Worm (Caenorhabditis elegans) whole organism, L3 larva: ENCODE measurements around the gene clc-23.

Experiments
- egl-5 ChIP-seq: fragments of 150-350 bp; optimal IDR thresholded peaks from 2 replicates; lab custom pipeline; 2017; ENCODE audit warnings: missing biosample characterization, missing genetic modification reagents, missing genetic modification characterization, inconsistent platforms
- elt-3 ChIP-seq, 3 experiments: fragments of 150-350 bp in 1 of 3; sonication (generic microtip) in 2 of 3; optimal IDR thresholded peaks; 2 replicates in 2 of 3; 4 replicates in 1 of 3; lab custom pipeline; 2014 to 2017; ENCODE audit warnings: missing biosample characterization in 3 of 3, missing genetic modification characterization in 3 of 3
- fkh-10 ChIP-seq: sonication (generic microtip); optimal IDR thresholded peaks from 2 replicates; lab custom pipeline; 2017; ENCODE audit warnings: missing biosample characterization, missing genetic modification reagents, missing genetic modification characterization
- lin-39 ChIP-seq: fragments of 150-350 bp; optimal IDR thresholded peaks from 2 replicates; lab custom pipeline; 2018; ENCODE audit warnings: missing biosample characterization, missing genetic modification reagents, missing genetic modification characterization
- nfya-1 ChIP-seq: sonication (generic microtip); optimal IDR thresholded peaks from 2 replicates; lab custom pipeline; 2017; ENCODE audit warnings: missing genetic modification characterization, mild to moderate bottlenecking, missing compliant biosample characterization, antibody characterized with exemption, moderate library complexity; ENCODE audit not compliant: insufficient read depth
- nhr-12 ChIP-seq: fragments of 150-350 bp; optimal IDR thresholded peaks from 2 replicates; lab custom pipeline; 2014; ENCODE audit warnings: missing biosample characterization, missing genetic modification characterization
- pha-4 ChIP-seq: fragments of 150-350 bp; optimal IDR thresholded peaks from 2 replicates; lab custom pipeline; 2014; ENCODE audit warnings: missing biosample characterization, missing genetic modification reagents, missing genetic modification characterization
- unc-39 ChIP-seq: sonication (generic microtip); optimal IDR thresholded peaks from 4 replicates; lab custom pipeline; 2017; ENCODE audit warnings: missing biosample characterization, missing genetic modification characterization

ce11 chrIII:1043790-1044189 is 23.0 kb downstream of the clc-23 start:
- TF ChIP-seq egl-5 (tag; lab: Kevin White, UChicago), result no peak
- TF ChIP-seq pha-4 (tag; lab: Kevin White, UChicago), result no peak
- TF ChIP-seq unc-39 (tag; lab: Kevin White, UChicago), result no peak
- no peak for TF ChIP-seq lin-39 (tag; lab: Kevin White, UChicago)
- no peak for TF ChIP-seq nhr-12
- no peak for TF ChIP-seq fkh-10
- no peak for TF ChIP-seq elt-3 (tag; optimal IDR thresholded peaks at IDR 0.05; lab: Kevin White, UChicago)
- TF ChIP-seq nfya-1, result no peak
